Worm (Caenorhabditis elegans): ENCODE data around the gene panl-3.

The panl-3 gene

DNA sequence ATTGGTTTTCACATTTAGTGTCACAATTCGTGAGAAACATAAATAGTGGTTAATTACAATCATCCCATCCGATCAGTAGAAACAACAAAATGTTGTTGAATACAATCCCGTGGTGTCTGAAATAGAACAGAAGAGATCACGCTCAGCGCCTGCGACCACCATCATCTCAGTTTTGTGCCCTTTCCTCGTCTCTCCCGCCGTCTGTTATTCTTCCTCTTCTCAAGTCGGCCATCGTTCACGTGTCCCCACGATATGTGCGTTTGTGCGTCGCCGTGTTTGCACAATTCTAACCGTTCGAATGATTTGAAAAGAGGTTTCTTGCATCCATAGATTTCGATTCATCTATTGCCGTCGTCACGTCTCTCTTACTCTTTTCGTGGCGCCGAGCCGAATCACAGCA is at the start of gene panl-3:
panl-3 (plus strand) TSS at position 294 of the 400 bp plus-strand sequence.
- TF ChIP-seq lsy-12 (tag; optimal IDR thresholded peaks at IDR 0.05): peak; percentile 54
- peak; percentile 54 for TF ChIP-seq hmg-11 (tag; optimal IDR thresholded peaks at IDR 0.05)
- peak; percentile 47 for TF ChIP-seq mml-1 (tag; optimal IDR thresholded peaks at IDR 0.05)
- TF ChIP-seq nhr-11 (tag; optimal IDR thresholded peaks at IDR 0.05): no peak
- no peak for TF ChIP-seq nhr-28 (tag; optimal IDR thresholded peaks at IDR 0.05)
- TF ChIP-seq fkh-2 (tag; optimal IDR thresholded peaks at IDR 0.05): no peak
- peak; percentile 36 for TF ChIP-seq mdl-1 (tag; optimal IDR thresholded peaks at IDR 0.05)
- peak; percentile 14 for TF ChIP-seq nhr-43 (tag; optimal IDR thresholded peaks at IDR 0.05; ENCODE audit: poor library complexity, severe bottlenecking)
- TF ChIP-seq nhr-23 (tag; optimal IDR thresholded peaks at IDR 0.05): peak; percentile 68
- peak; percentile 20 for TF ChIP-seq snpc-4 (tag; optimal IDR thresholded peaks at IDR 0.05)
- no peak for TF ChIP-seq egl-27 (tag; optimal IDR thresholded peaks at IDR 0.05)
- TF ChIP-seq nhr-77 (tag; optimal IDR thresholded peaks at IDR 0.05): no peak
- TF ChIP-seq lin-15B (tag; optimal IDR thresholded peaks at IDR 0.05): peak; percentile 56
- no peak for TF ChIP-seq ceh-82 (tag; optimal IDR thresholded peaks at IDR 0.05)
- no peak for TF ChIP-seq elt-3 (tag; optimal IDR thresholded peaks at IDR 0.05)
- peak; percentile 74 for TF ChIP-seq nfya-1 (tag; optimal IDR thresholded peaks at IDR 0.05; ENCODE audit: insufficient read depth)
- TF ChIP-seq jun-1 (tag; optimal IDR thresholded peaks at IDR 0.05): no peak
- peak; percentile 79 for TF ChIP-seq nhr-25 (tag; optimal IDR thresholded peaks at IDR 0.05)
- peak; percentile 26 for TF ChIP-seq elt-2 (tag; optimal IDR thresholded peaks at IDR 0.05)
- TF ChIP-seq skn-1 (tag; optimal IDR thresholded peaks at IDR 0.05): no peak
- TF ChIP-seq ama-1 (optimal IDR thresholded peaks at IDR 0.05): peak; percentile 60
- peak; percentile 48 for TF ChIP-seq pha-4 (tag; optimal IDR thresholded peaks at IDR 0.05)
- TF ChIP-seq egl-5 (tag; optimal IDR thresholded peaks at IDR 0.05): peak; percentile 78
- peak; percentile 27 for TF ChIP-seq elt-1 (tag; optimal IDR thresholded peaks at IDR 0.05)
- peak; percentile 75 for TF ChIP-seq lin-39 (tag; optimal IDR thresholded peaks at IDR 0.05)

DNA sequence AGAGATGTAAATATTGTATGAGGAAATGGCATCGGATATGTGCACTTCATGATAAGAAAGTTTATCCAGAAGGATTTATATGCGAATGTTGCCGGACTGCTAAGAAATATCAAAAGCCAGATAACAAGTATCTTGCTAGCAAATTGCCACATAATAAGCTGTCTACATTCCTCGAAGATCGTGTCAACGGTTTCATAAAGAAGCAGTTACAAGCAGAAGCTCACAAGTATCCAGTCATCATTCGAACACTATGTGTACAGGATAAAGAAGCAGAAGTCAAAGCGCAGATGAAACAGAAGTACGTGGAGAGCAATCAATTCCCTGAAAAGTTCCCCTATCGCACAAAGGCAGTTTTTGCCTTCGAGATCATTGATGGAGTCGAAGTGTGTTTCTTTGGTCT is 48.3 kb upstream of the panl-3 start:
- TF ChIP-seq daf-12 (tag; optimal IDR thresholded peaks at IDR 0.05): no peak
- TF ChIP-seq fkh-2 (tag; optimal IDR thresholded peaks at IDR 0.05): no peak
- no peak for TF ChIP-seq egl-27 (tag; optimal IDR thresholded peaks at IDR 0.05)
- TF ChIP-seq nhr-76 (tag; optimal IDR thresholded peaks at IDR 0.05): no peak
- TF ChIP-seq nhr-11 (tag; optimal IDR thresholded peaks at IDR 0.05): no peak

DNA sequence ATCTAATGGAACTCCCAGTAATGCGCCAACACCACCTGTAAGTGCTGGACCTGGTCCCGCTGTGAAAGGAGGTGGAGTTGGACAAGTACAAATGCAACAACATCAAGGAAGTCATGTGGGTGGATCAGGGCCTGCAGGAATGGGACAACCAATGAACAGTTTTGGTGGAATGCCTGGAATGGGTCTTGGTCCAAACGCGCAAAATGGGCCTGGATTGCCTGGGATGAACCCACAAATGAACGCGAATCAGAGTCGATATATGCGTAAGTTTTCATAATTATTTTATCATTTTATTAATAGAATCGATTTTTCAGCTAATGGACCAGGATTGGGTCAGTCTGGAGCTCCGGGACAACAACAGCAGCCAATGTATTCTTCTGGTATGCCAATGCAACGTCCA is 46.5 kb upstream of the panl-3 start:
- TF ChIP-seq nhr-77 (tag; optimal IDR thresholded peaks at IDR 0.05) (no peak), nhr-43 (tag; optimal IDR thresholded peaks at IDR 0.05; ENCODE audit: poor library complexity, severe bottlenecking) (no peak), ceh-16 (tag; optimal IDR thresholded peaks at IDR 0.05) (no peak), ztf-11 (tag; optimal IDR thresholded peaks at IDR 0.05) (no peak), ZK546.5 (tag; optimal IDR thresholded peaks at IDR 0.05) (no peak), ceh-9 (tag; optimal IDR thresholded peaks at IDR 0.05) (no peak), daf-12 (tag; optimal IDR thresholded peaks at IDR 0.05) (no peak), nhr-28 (tag; optimal IDR thresholded peaks at IDR 0.05) (no peak), jun-1 (tag; optimal IDR thresholded peaks at IDR 0.05) (no peak), egl-27 (tag; optimal IDR thresholded peaks at IDR 0.05) (no peak), fkh-2 (tag; optimal IDR thresholded peaks at IDR 0.05) (no peak), unc-62 (GFP tag; optimal IDR thresholded peaks at IDR 0.05) (no peak), lin-15B (tag; optimal IDR thresholded peaks at IDR 0.05) (no peak), nhr-67 (tag; optimal IDR thresholded peaks at IDR 0.05) (no peak), zag-1 (tag; optimal IDR thresholded peaks at IDR 0.05) (no peak), ceh-28 (tag; optimal IDR thresholded peaks at IDR 0.05) (no peak), nfya-1 (tag; optimal IDR thresholded peaks at IDR 0.05; ENCODE audit: insufficient read depth) (no peak), elt-1 (tag; optimal IDR thresholded peaks at IDR 0.05) (no peak)

DNA sequence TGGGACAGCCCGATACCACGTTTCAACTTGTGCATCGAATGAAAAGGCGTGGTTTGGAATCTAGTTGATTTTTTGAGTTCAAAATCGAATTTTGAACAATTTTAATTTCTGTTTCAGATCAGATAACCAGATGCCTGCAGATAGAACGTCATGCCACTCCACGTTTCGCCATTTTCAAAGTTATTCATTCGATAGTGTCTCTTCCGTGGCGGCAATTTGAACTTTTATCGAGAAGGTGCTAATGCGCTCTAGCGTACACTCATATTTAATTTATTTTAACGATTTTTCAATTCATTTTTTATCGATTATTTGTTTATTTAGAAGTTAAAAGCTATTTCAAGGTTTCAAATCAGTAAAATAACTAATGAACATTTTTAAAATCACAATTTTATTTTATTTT is 42.9 kb upstream of the panl-3 start:
- TF ChIP-seq nhr-76 (tag; optimal IDR thresholded peaks at IDR 0.05): no peak
- no peak for TF ChIP-seq unc-62 (GFP tag; optimal IDR thresholded peaks at IDR 0.05)
- TF ChIP-seq lin-15B (tag; optimal IDR thresholded peaks at IDR 0.05): peak; percentile 18
- no peak for TF ChIP-seq elt-3 (tag; optimal IDR thresholded peaks at IDR 0.05)

DNA sequence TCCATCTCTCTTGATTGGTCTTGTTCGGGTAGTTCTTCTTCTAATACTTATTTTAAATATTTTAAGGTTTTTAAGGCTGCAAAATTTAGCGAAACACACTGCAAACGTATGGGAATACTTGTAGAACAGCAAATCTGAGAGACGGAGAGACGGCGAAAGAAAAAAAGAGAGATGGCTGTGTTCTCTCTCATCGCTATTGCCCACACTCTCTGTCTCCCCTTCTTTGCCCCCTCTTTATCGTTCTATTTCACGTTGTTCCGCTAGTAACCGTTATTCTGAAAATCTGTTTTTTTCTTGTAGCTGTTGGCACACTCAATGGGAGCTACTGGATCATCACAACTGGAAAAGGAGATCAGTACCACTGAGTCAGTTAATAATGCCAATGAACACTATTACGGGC is 42.5 kb upstream of the panl-3 start, which contains the start of gene usp-46:
usp-46 (plus strand) TSS at position 301 of the 400 bp plus-strand sequence.
- TF ChIP-seq R02D3.7 (tag; optimal IDR thresholded peaks at IDR 0.05) (no peak), elt-2 (tag; optimal IDR thresholded peaks at IDR 0.05) (peak; percentile 20), nfya-1 (tag; optimal IDR thresholded peaks at IDR 0.05; ENCODE audit: insufficient read depth) (peak; percentile 29), hmg-11 (tag; optimal IDR thresholded peaks at IDR 0.05) (peak; percentile 43), unc-39 (tag; optimal IDR thresholded peaks at IDR 0.05) (no peak), lin-39 (tag; optimal IDR thresholded peaks at IDR 0.05) (peak; percentile 10), ceh-9 (tag; optimal IDR thresholded peaks at IDR 0.05) (no peak), snpc-4 (tag; optimal IDR thresholded peaks at IDR 0.05) (no peak), skn-1 (tag; optimal IDR thresholded peaks at IDR 0.05) (no peak), tbx-2 (tag; optimal IDR thresholded peaks at IDR 0.05) (no peak), daf-12 (tag; optimal IDR thresholded peaks at IDR 0.05) (no peak)

Data from whole organism, L3 larva.